Worm (Caenorhabditis elegans): Measurements from ENCODE around the gene lys-3.

lys-3 gene

DNA sequence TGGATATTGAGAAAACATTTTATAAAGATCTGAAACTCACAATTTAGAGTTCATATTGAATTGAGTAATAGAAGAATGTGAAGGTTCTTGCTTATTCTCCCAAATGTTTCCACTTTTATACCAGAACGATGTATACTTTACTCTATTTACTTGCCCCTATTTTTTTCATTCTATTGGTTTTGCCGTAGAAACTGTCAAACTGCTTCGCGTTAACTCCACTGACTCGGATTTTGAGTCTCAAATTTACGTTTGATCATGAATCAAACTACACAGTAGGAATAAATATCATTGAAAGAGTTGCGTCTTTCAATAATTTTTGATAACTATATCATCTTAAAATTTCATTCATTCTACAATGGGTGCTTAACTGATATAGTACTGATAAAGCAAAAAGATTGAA lies 43.5 kb downstream of the lys-3 start, which contains the start of gene fipr-8:
fipr-8 (minus strand) TSS at position 101 of the 400 bp plus-strand sequence.
- TF ChIP-seq ces-1 (GFP tag; optimal IDR thresholded peaks at IDR 0.05) (no peak), nhr-237 (tag; optimal IDR thresholded peaks at IDR 0.05) (no peak), snpc-4 (tag; optimal IDR thresholded peaks at IDR 0.05) (no peak), unc-39 (tag; optimal IDR thresholded peaks at IDR 0.05) (no peak), mep-1 (tag; optimal IDR thresholded peaks at IDR 0.05) (no peak), ham-2 (GFP tag; optimal IDR thresholded peaks at IDR 0.05) (no peak), unc-62 (GFP tag; optimal IDR thresholded peaks at IDR 0.05) (no peak), nhr-28 (tag; optimal IDR thresholded peaks at IDR 0.05) (no peak), sptf-1 (tag; optimal IDR thresholded peaks at IDR 0.05) (no peak), hlh-1 (tag; optimal IDR thresholded peaks at IDR 0.05) (no peak), lin-32 (GFP tag; optimal IDR thresholded peaks at IDR 0.05) (no peak), mls-2 (tag; optimal IDR thresholded peaks at IDR 0.05) (no peak), lsy-2 (tag; optimal IDR thresholded peaks at IDR 0.05) (no peak), nhr-2 (tag; optimal IDR thresholded peaks at IDR 0.05) (no peak), mab-5 (tag; optimal IDR thresholded peaks at IDR 0.05) (no peak), ztf-11 (tag; optimal IDR thresholded peaks at IDR 0.05) (no peak), sem-2 (GFP tag; optimal IDR thresholded peaks at IDR 0.05) (no peak)

DNA sequence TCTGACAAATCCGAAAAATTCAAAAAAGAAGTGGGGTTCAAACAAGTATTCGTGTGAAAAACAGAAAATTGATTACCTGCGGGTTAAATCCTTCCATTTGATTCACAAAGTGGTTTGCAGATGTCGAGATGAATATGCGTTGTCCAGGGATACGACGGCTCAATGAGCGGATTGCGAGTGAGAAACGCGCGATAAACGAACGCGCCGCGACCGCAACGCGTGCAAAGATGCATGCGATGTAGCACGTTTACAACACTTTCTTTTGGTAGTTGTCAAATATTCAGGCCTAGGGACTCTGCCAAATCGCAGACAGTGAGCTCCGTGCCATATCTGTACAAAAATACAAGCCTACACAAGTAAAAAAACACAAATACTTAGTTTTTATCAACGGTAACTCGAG lies 44.7 kb downstream of the lys-3 start, which contains the start of gene fubl-1:
fubl-1 (minus strand) TSS at position 202 of the 400 bp plus-strand sequence.
- TF ChIP-seq ces-1 (GFP tag; optimal IDR thresholded peaks at IDR 0.05) (peak; percentile 7), ceh-83 (GFP tag; optimal IDR thresholded peaks at IDR 0.05) (no peak), ham-2 (GFP tag; optimal IDR thresholded peaks at IDR 0.05) (no peak), drap-1 (GFP tag; optimal IDR thresholded peaks at IDR 0.05) (no peak), pha-4 (tag; optimal IDR thresholded peaks at IDR 0.05) (peak; percentile 8), lsy-2 (tag; optimal IDR thresholded peaks at IDR 0.05) (peak; percentile 31), nhr-237 (tag; optimal IDR thresholded peaks at IDR 0.05) (no peak), ztf-11 (tag; optimal IDR thresholded peaks at IDR 0.05) (no peak), M03D4.4 (tag; optimal IDR thresholded peaks at IDR 0.05) (no peak), nhr-2 (tag; optimal IDR thresholded peaks at IDR 0.05) (no peak), hlh-1 (tag; optimal IDR thresholded peaks at IDR 0.05) (no peak), sptf-1 (tag; optimal IDR thresholded peaks at IDR 0.05) (peak; percentile 46), mep-1 (tag; optimal IDR thresholded peaks at IDR 0.05) (peak; percentile 42), lin-13 (tag; optimal IDR thresholded peaks at IDR 0.05) (peak; percentile 2)

DNA sequence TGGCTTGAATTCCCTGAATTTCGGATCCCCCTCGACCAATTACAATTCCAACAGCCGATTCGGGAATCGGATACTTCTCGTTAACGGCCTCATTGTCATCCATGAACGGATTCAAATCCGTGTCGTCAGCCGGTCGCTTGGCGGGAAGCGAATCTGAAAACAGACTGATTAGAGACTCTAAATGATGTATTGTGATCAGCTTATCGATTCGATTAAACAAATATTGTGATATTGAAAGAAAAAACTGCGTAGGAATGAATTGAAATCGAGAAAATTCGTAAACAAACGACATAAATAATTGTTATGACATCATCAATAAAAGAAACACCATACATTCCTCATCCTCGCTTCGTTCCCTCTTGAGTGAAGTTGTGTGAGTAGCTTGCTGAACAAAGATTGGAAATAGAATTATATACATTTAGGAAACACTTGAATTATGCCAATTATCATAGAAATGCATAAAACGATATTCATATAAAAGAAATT lies 45.3 kb downstream of the lys-3 start:
- TF ChIP-seq ceh-43 (GFP tag; optimal IDR thresholded peaks at IDR 0.05): no peak
- TF ChIP-seq sptf-1 (tag; optimal IDR thresholded peaks at IDR 0.05): no peak
- TF ChIP-seq ceh-83 (GFP tag; optimal IDR thresholded peaks at IDR 0.05): no peak
- TF ChIP-seq unc-62 (GFP tag; optimal IDR thresholded peaks at IDR 0.05): no peak
- TF ChIP-seq flh-1 (GFP tag; optimal IDR thresholded peaks at IDR 0.05): no peak
- no peak for TF ChIP-seq cnd-1 (tag; optimal IDR thresholded peaks at IDR 0.05)
- TF ChIP-seq nhr-12 (tag; optimal IDR thresholded peaks at IDR 0.05): no peak
- no peak for TF ChIP-seq lsy-2 (tag; optimal IDR thresholded peaks at IDR 0.05)
- no peak for TF ChIP-seq zip-8 (tag; optimal IDR thresholded peaks at IDR 0.05)
- TF ChIP-seq blmp-1 (tag; optimal IDR thresholded peaks at IDR 0.05): no peak
- TF ChIP-seq snpc-4 (tag; optimal IDR thresholded peaks at IDR 0.05): no peak
- no peak for TF ChIP-seq nhr-2 (tag; optimal IDR thresholded peaks at IDR 0.05)
- TF ChIP-seq unc-120 (tag; optimal IDR thresholded peaks at IDR 0.05; ENCODE audit: poor library complexity, severe bottlenecking): no peak
- TF ChIP-seq mls-2 (tag; optimal IDR thresholded peaks at IDR 0.05): no peak
- no peak for TF ChIP-seq elt-3 (tag; optimal IDR thresholded peaks at IDR 0.05)
- no peak for TF ChIP-seq sem-2 (GFP tag; optimal IDR thresholded peaks at IDR 0.05)
- TF ChIP-seq ham-2 (GFP tag; optimal IDR thresholded peaks at IDR 0.05): no peak

DNA sequence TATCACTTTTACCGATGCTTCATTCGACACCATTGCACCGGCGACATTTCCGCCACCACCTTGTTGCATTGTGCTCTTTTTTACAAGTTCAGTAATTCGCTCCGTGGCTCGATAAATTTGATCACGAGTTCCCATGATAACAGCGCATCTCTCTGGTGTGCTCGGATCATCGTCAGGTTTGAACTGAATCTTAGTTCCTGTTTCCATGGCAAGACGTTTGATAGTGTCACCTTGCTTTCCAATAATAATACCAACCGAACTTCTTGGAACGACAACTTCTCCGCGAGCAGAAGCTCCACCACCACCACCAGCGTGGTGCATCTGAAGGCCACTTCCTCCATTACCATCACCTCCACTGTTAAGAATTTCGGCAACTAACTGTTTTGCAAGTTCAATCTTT lies 46.2 kb downstream of the lys-3 start:
- TF ChIP-seq ceh-39 (tag; optimal IDR thresholded peaks at IDR 0.05) (no peak), bed-3 (GFP tag; optimal IDR thresholded peaks at IDR 0.05) (no peak), tbx-8 (GFP tag; optimal IDR thresholded peaks at IDR 0.05) (no peak), cnd-1 (tag; optimal IDR thresholded peaks at IDR 0.05) (no peak), lin-13 (tag; optimal IDR thresholded peaks at IDR 0.05) (no peak), unc-39 (tag; optimal IDR thresholded peaks at IDR 0.05) (no peak), flh-1 (GFP tag; optimal IDR thresholded peaks at IDR 0.05) (no peak), nhr-2 (tag; optimal IDR thresholded peaks at IDR 0.05) (no peak), sptf-1 (tag; optimal IDR thresholded peaks at IDR 0.05) (no peak), hlh-1 (tag; optimal IDR thresholded peaks at IDR 0.05) (no peak)
